Worm (Caenorhabditis elegans) whole organism, L2 larva: ENCODE results near the gene col-141.

Experiments
- F13H6.1 ChIP-seq: sonication (generic microtip); optimal IDR thresholded peaks from 2 replicates; lab custom pipeline; 2016; ENCODE audit warnings: missing genetic modification characterization, missing compliant biosample characterization
- R02D3.7 ChIP-seq: fragments of 150-350 bp; optimal IDR thresholded peaks from 2 replicates; lab custom pipeline; 2014; ENCODE audit warnings: missing biosample characterization, missing genetic modification characterization
- Y55F3AM.14 ChIP-seq: fragments of 200-800 bp; sonication (Bioruptor generic); optimal IDR thresholded peaks from 2 replicates; lab custom pipeline; 2018; ENCODE audit warnings: mild to moderate bottlenecking, missing genetic modification characterization, missing compliant biosample characterization
- ZK546.5 ChIP-seq: sonication (generic microtip); optimal IDR thresholded peaks from 2 replicates; lab custom pipeline; 2017; ENCODE audit warnings: missing biosample characterization, missing genetic modification characterization
- blmp-1 ChIP-seq: sonication (generic microtip); optimal IDR thresholded peaks from 2 replicates; lab custom pipeline; 2017; ENCODE audit warnings: missing genetic modification characterization, mild to moderate bottlenecking, missing compliant biosample characterization, antibody characterized with exemption, moderate library complexity; ENCODE audit not compliant: insufficient read depth
- ceh-82 ChIP-seq: fragments of 150-350 bp; optimal IDR thresholded peaks from 2 replicates; lab custom pipeline; 2014; ENCODE audit warnings: missing biosample characterization, missing genetic modification characterization
- crh-2 ChIP-seq: sonication (generic microtip); optimal IDR thresholded peaks from 2 replicates; lab custom pipeline; 2017; ENCODE audit warnings: missing biosample characterization, missing genetic modification characterization
- egl-27 ChIP-seq: sonication (generic microtip); optimal IDR thresholded peaks from 3 replicates; lab custom pipeline; 2017; ENCODE audit warnings: missing biosample characterization, missing genetic modification reagents, missing genetic modification characterization
- elt-1 ChIP-seq: fragments of 150-350 bp; optimal IDR thresholded peaks from 2 replicates; lab custom pipeline; 2014; ENCODE audit warnings: missing biosample characterization, missing genetic modification characterization
- elt-3 ChIP-seq: sonication (generic microtip); optimal IDR thresholded peaks from 2 replicates; lab custom pipeline; 2017; ENCODE audit warnings: missing biosample characterization, missing genetic modification characterization
- fos-1 ChIP-seq: fragments of 150-350 bp; optimal IDR thresholded peaks from 2 replicates; lab custom pipeline; 2014; ENCODE audit warnings: missing biosample characterization, missing genetic modification characterization
- lin-13 ChIP-seq: fragments of 150-350 bp; optimal IDR thresholded peaks from 2 replicates; lab custom pipeline; 2014; ENCODE audit warnings: missing biosample characterization, missing genetic modification reagents, missing genetic modification characterization
- lin-39 ChIP-seq: fragments of 150-350 bp; optimal IDR thresholded peaks from 2 replicates; lab custom pipeline; 2014; ENCODE audit warnings: missing biosample characterization, missing genetic modification reagents, missing genetic modification characterization
- lsy-2 ChIP-seq, 2 experiments: fragments of 150-350 bp in 1 of 2; sonication (generic microtip) in 1 of 2; optimal IDR thresholded peaks; 2 replicates each; lab custom pipeline; 2014 to 2017; ENCODE audit warnings: missing biosample characterization in 2 of 2, missing genetic modification characterization in 2 of 2
- mab-5 ChIP-seq: fragments of 150-350 bp; optimal IDR thresholded peaks from 2 replicates; lab custom pipeline; 2014; ENCODE audit warnings: missing biosample characterization, missing genetic modification characterization
- nhr-10 ChIP-seq: sonication (generic microtip); optimal IDR thresholded peaks from 2 replicates; lab custom pipeline; 2017; ENCODE audit warnings: missing biosample characterization, missing genetic modification characterization
- nhr-11 ChIP-seq: fragments of 150-350 bp; optimal IDR thresholded peaks from 2 replicates; lab custom pipeline; 2014; ENCODE audit warnings: missing biosample characterization, missing genetic modification characterization
- nhr-23 ChIP-seq: fragments of 150-350 bp; optimal IDR thresholded peaks from 2 replicates; lab custom pipeline; 2014; ENCODE audit warnings: missing biosample characterization, missing genetic modification reagents, missing genetic modification characterization
- nhr-237 ChIP-seq: fragments of 150-350 bp; optimal IDR thresholded peaks from 2 replicates; lab custom pipeline; 2014; ENCODE audit warnings: missing biosample characterization, missing genetic modification characterization
- nhr-25 ChIP-seq: fragments of 150-350 bp; sonication (generic microtip); optimal IDR thresholded peaks from 3 replicates; lab custom pipeline; 2014; ENCODE audit warnings: missing biosample characterization, missing genetic modification characterization
- nhr-6 ChIP-seq: fragments of 150-350 bp; optimal IDR thresholded peaks from 2 replicates; lab custom pipeline; 2014; ENCODE audit warnings: missing biosample characterization, missing genetic modification characterization
- nhr-77 ChIP-seq: fragments of 150-350 bp; optimal IDR thresholded peaks from 2 replicates; lab custom pipeline; 2014; ENCODE audit warnings: missing biosample characterization, missing genetic modification characterization
- peb-1 ChIP-seq: fragments of 150-350 bp; optimal IDR thresholded peaks from 2 replicates; lab custom pipeline; 2014; ENCODE audit warnings: missing biosample characterization, missing genetic modification characterization
- sem-4 ChIP-seq: fragments of 150-350 bp; optimal IDR thresholded peaks from 2 replicates; lab custom pipeline; 2014; ENCODE audit warnings: missing biosample characterization, missing genetic modification reagents, missing genetic modification characterization
- skn-1 ChIP-seq: sonication (generic microtip); optimal IDR thresholded peaks from 2 replicates; lab custom pipeline; 2017; ENCODE audit warnings: missing biosample characterization, missing genetic modification characterization
- sma-3 ChIP-seq: sonication (generic microtip); optimal IDR thresholded peaks from 2 replicates; lab custom pipeline; 2016; ENCODE audit warnings: missing genetic modification reagents, missing genetic modification characterization, missing compliant biosample characterization
- sma-9 ChIP-seq, 2 experiments: fragments of 150-350 bp in 1 of 2; sonication (generic microtip) in 1 of 2; optimal IDR thresholded peaks; 2 replicates each; lab custom pipeline; 2014 to 2016; ENCODE audit warnings: missing genetic modification characterization in 2 of 2, mild to moderate bottlenecking in 1 of 2, missing biosample characterization in 1 of 2, missing compliant biosample characterization in 1 of 2, missing genetic modification reagents in 1 of 2, moderate library complexity in 1 of 2
- snpc-4 ChIP-seq: fragments of 150-350 bp; optimal IDR thresholded peaks from 2 replicates; lab custom pipeline; 2014; ENCODE audit warnings: missing biosample characterization, missing genetic modification characterization
- unc-39 ChIP-seq: fragments of 150-350 bp; optimal IDR thresholded peaks from 2 replicates; lab custom pipeline; 2014; ENCODE audit warnings: missing biosample characterization, missing genetic modification characterization
- unc-55 ChIP-seq: fragments of 150-350 bp; sonication (generic microtip); optimal IDR thresholded peaks from 3 replicates; lab custom pipeline; 2014; ENCODE audit warnings: missing biosample characterization, missing genetic modification reagents, missing genetic modification characterization
- unc-62 ChIP-seq: fragments of 150-350 bp; optimal IDR thresholded peaks from 2 replicates; lab custom pipeline; 2014; ENCODE audit warnings: missing biosample characterization, missing genetic modification reagents, missing genetic modification characterization
- zag-1 ChIP-seq: fragments of 150-350 bp; optimal IDR thresholded peaks from 2 replicates; lab custom pipeline; 2014; ENCODE audit warnings: missing biosample characterization, missing genetic modification characterization
- ztf-4 ChIP-seq: fragments of 150-350 bp; optimal IDR thresholded peaks from 2 replicates; lab custom pipeline; 2014; ENCODE audit warnings: missing biosample characterization, missing genetic modification characterization

The col-141 gene

ce11 chrV:6803992-6804391, 25.5 kb upstream of the col-141 start, which contains the start of gene dmsr-11:
TSS of gene dmsr-11 (minus strand) at chrV:6804092.
- no peak for TF ChIP-seq nhr-237 (tag; lab: Kevin White, UChicago)
- no peak for TF ChIP-seq zag-1 (tag; lab: Kevin White, UChicago)
- TF ChIP-seq mab-5 (tag; lab: Kevin White, UChicago) = no peak
- no peak for TF ChIP-seq snpc-4 (tag; lab: Kevin White, UChicago)
- TF ChIP-seq skn-1 (tag; lab: Kevin White, UChicago) = no peak
- no peak for TF ChIP-seq elt-3 (tag; lab: Kevin White, UChicago)

- no peak for TF ChIP-seq elt-1 (tag; lab: Kevin White, UChicago)
- no peak for TF ChIP-seq nhr-77 (tag; lab: Kevin White, UChicago)
- no peak for TF ChIP-seq R02D3.7 (tag; lab: Kevin White, UChicago)
- TF ChIP-seq blmp-1 (tag; lab: Kevin White, UChicago) = no peak
- no peak for TF ChIP-seq nhr-25 (tag; lab: Kevin White, UChicago)
- no peak for TF ChIP-seq F13H6.1 (tag; lab: Kevin White, UChicago)
- no peak for TF ChIP-seq mab-5 (tag; lab: Kevin White, UChicago)
- no peak for TF ChIP-seq ztf-4 (tag; lab: Kevin White, UChicago)
- no peak for TF ChIP-seq nhr-237 (tag; lab: Kevin White, UChicago)
- TF ChIP-seq unc-62 = no peak
- no peak for TF ChIP-seq crh-2 (tag; lab: Kevin White, UChicago)
- no peak for TF ChIP-seq snpc-4 (tag; lab: Kevin White, UChicago)
- no peak for TF ChIP-seq unc-55 (GFP tag; lab: Kevin White, UChicago)
- TF ChIP-seq nhr-23 (tag; lab: Kevin White, UChicago) = no peak
- TF ChIP-seq ZK546.5 = no peak
- no peak for TF ChIP-seq Y55F3AM.14 (GFP tag; lab: Kevin White, UChicago)
- TF ChIP-seq ceh-82 (tag; lab: Kevin White, UChicago) = no peak
- TF ChIP-seq unc-39 (tag; lab: Kevin White, UChicago) = no peak
- TF ChIP-seq, all 48 proteins: peak for 0
These were observed 23.2 kb upstream of the col-141 start, which contains the start of gene dmsr-12 for ce11 chrV:6806340-6806739. TSS of gene dmsr-12 (minus strand) at chrV:6806440.

- TF ChIP-seq Y55F3AM.14 (GFP tag; lab: Kevin White, UChicago) (no peak), peb-1 (no peak), elt-1 (tag; lab: Kevin White, UChicago) (no peak), nhr-25 (tag; lab: Kevin White, UChicago) (no peak), lin-13 (GFP tag; lab: Kevin White, UChicago) (no peak), sma-9 (GFP tag; optimal IDR thresholded peaks at IDR 0.05; lab: Kevin White, UChicago) (no peak), sma-9 (tag; optimal IDR thresholded peaks at IDR 0.05; lab: Kevin White, UChicago) (no peak), zag-1 (tag; lab: Kevin White, UChicago) (no peak)
These were observed 20.5 kb upstream of the col-141 start, which contains the start of gene dmsr-16 for ce11 chrV:6808962-6809361. TSS of gene dmsr-16 (minus strand) at chrV:6809062.

ce11 chrV:6810091-6810490, 19.4 kb upstream of the col-141 start:
- TF ChIP-seq lsy-2 (tag; optimal IDR thresholded peaks at IDR 0.05; lab: Kevin White, UChicago) (no peak), fos-1 (tag; lab: Kevin White, UChicago) (peak; percentile 93)

- TF ChIP-seq fos-1 (tag; lab: Kevin White, UChicago) (peak; percentile 91), nhr-10 (no peak)
- TF ChIP-seq, all 48 proteins: peak for 1
These were observed 17.6 kb upstream of the col-141 start for ce11 chrV:6811863-6812262.

ce11 chrV:6813862-6814261, 15.6 kb upstream of the col-141 start:
- TF ChIP-seq nhr-11 (tag; lab: Kevin White, UChicago) (no peak), zag-1 (tag; lab: Kevin White, UChicago) (no peak), unc-39 (tag; lab: Kevin White, UChicago) (no peak), nhr-23 (tag; lab: Kevin White, UChicago) (no peak), nhr-77 (tag; lab: Kevin White, UChicago) (no peak), lin-39 (tag; lab: Kevin White, UChicago) (no peak), sem-4 (tag; lab: Kevin White, UChicago) (no peak), ceh-82 (tag; lab: Kevin White, UChicago) (no peak), egl-27 (tag; lab: Kevin White, UChicago) (no peak), nhr-25 (tag; lab: Kevin White, UChicago) (no peak), nhr-6 (tag; lab: Kevin White, UChicago) (no peak), F13H6.1 (tag; lab: Kevin White, UChicago) (no peak), skn-1 (tag; lab: Kevin White, UChicago) (no peak), sma-3 (GFP tag; lab: Kevin White, UChicago) (no peak), lin-13 (GFP tag; lab: Kevin White, UChicago) (no peak), elt-1 (tag; lab: Kevin White, UChicago) (no peak), nhr-237 (tag; lab: Kevin White, UChicago) (no peak), R02D3.7 (tag; lab: Kevin White, UChicago) (no peak)
